Worm (Caenorhabditis elegans) whole organism, L4 larva: ENCODE results near the gene mtpn-1.

Source experiments
- F44E2.7 ChIP-seq: fragments of 200-800 bp; sonication (Bioruptor generic); IDR thresholded peaks from 2 replicates; pipeline ENCODE4 v2.1.2; 2022; ENCODE audit warnings: missing genetic modification characterization, missing compliant biosample characterization
- aha-1 ChIP-seq: fragments of 150-350 bp; peaks from one replicate; lab custom pipeline; 2014; ENCODE audit warnings: missing biosample characterization, missing genetic modification characterization
- ama-1 ChIP-seq: fragments of 150-350 bp; optimal IDR thresholded peaks from 2 replicates; lab custom pipeline; 2014; ENCODE audit warnings: inconsistent platforms, mixed read lengths
- arid-1 ChIP-seq: fragments of 200-800 bp; sonication (Bioruptor generic); conservative IDR thresholded peaks from 2 replicates; pipeline ENCODE4 v1.3.6; 2022; ENCODE audit warnings: missing genetic modification reagents, missing genetic modification characterization, missing compliant biosample characterization
- ceh-20 ChIP-seq: fragments of 200-800 bp; sonication (Bioruptor generic); IDR thresholded peaks from 2 replicates; pipeline ENCODE4 v1.3.6; 2022; ENCODE audit warnings: missing genetic modification reagents, missing genetic modification characterization, missing compliant biosample characterization
- ceh-62 ChIP-seq: sonication (generic microtip); optimal IDR thresholded peaks from 2 replicates; lab custom pipeline; 2017; ENCODE audit warnings: missing biosample characterization, missing genetic modification characterization
- cey-2 ChIP-seq: sonication (generic microtip); optimal IDR thresholded peaks from 3 replicates; lab custom pipeline; 2017; ENCODE audit warnings: missing genetic modification characterization, mild to moderate bottlenecking, missing compliant biosample characterization, antibody characterized with exemption, borderline replicate concordance; ENCODE audit not compliant: insufficient read depth
- ctbp-1 ChIP-seq: fragments of 200-800 bp; sonication (Bioruptor generic); IDR thresholded peaks from 2 replicates; pipeline ENCODE4 v1.3.6; 2022; ENCODE audit warnings: missing genetic modification reagents, missing genetic modification characterization, missing compliant biosample characterization
- daf-16 ChIP-seq, 3 experiments: sonication (generic microtip); optimal IDR thresholded peaks; 2 replicates each; lab custom pipeline; 2016 to 2017; ENCODE audit warnings: missing genetic modification characterization in 3 of 3, missing genetic modification reagents in 3 of 3, mild to moderate bottlenecking in 2 of 3, missing compliant biosample characterization in 2 of 3, missing biosample characterization in 1 of 3, moderate library complexity in 1 of 3
- dmd-8 ChIP-seq: fragments of 200-800 bp; sonication (Bioruptor generic); IDR thresholded peaks from 2 replicates; pipeline ENCODE4 v1.3.6; 2022; ENCODE audit warnings: missing genetic modification characterization, missing compliant biosample characterization
- dmd-9 ChIP-seq: fragments of 200-800 bp; sonication (Bioruptor generic); IDR thresholded peaks from 2 replicates; pipeline ENCODE4 v1.3.6; 2022; ENCODE audit warnings: missing genetic modification reagents, missing genetic modification characterization, missing compliant biosample characterization
- fkh-10 ChIP-seq: fragments of 150-350 bp; optimal IDR thresholded peaks from 2 replicates; lab custom pipeline; 2014; ENCODE audit warnings: missing biosample characterization, missing genetic modification reagents, missing genetic modification characterization
- hlh-11 ChIP-seq: fragments of 200-800 bp; sonication (Bioruptor generic); optimal IDR thresholded peaks from 2 replicates; lab custom pipeline; 2018; ENCODE audit warnings: mild to moderate bottlenecking, missing genetic modification characterization, missing compliant biosample characterization
- hlh-30 ChIP-seq: sonication (generic microtip); optimal IDR thresholded peaks from 2 replicates; lab custom pipeline; 2017; ENCODE audit warnings: antibody characterized with exemption, mild to moderate bottlenecking, missing genetic modification characterization, missing compliant biosample characterization; ENCODE audit not compliant: insufficient read depth
- madf-9 ChIP-seq: fragments of 200-800 bp; sonication (Bioruptor generic); conservative IDR thresholded peaks from 2 replicates; pipeline ENCODE4 v1.3.6; 2022; ENCODE audit warnings: missing genetic modification reagents, missing genetic modification characterization, missing compliant biosample characterization
- mxl-3 ChIP-seq: fragments of 200-800 bp; sonication (Bioruptor generic); optimal IDR thresholded peaks from 2 replicates; lab custom pipeline; 2018; ENCODE audit warnings: mild to moderate bottlenecking, missing genetic modification characterization, missing compliant biosample characterization
- nhr-237 ChIP-seq: sonication (generic microtip); optimal IDR thresholded peaks from 2 replicates; lab custom pipeline; 2017; ENCODE audit warnings: missing biosample characterization, missing genetic modification characterization
- nhr-25 ChIP-seq: sonication (generic microtip); optimal IDR thresholded peaks from 2 replicates; lab custom pipeline; 2017; ENCODE audit warnings: missing genetic modification characterization, mild to moderate bottlenecking, missing compliant biosample characterization, antibody characterized with exemption, moderate library complexity, borderline replicate concordance; ENCODE audit not compliant: insufficient read depth
- nhr-76 ChIP-seq: fragments of 150-350 bp; optimal IDR thresholded peaks from 2 replicates; lab custom pipeline; 2014; ENCODE audit warnings: missing biosample characterization, missing genetic modification characterization
- pha-4 ChIP-seq, 2 experiments: fragments of 150-350 bp in 1 of 2; fragments of 200-800 bp in 1 of 2; sonication (Bioruptor generic) in 1 of 2; IDR thresholded peaks in 1 of 2; optimal IDR thresholded peaks in 1 of 2; 2 replicates each; pipeline versions ENCODE4 v1.3.6 to Lab custom; 2014 to 2022; ENCODE audit warnings: missing genetic modification characterization in 2 of 2, missing genetic modification reagents in 2 of 2, missing biosample characterization in 1 of 2, missing compliant biosample characterization in 1 of 2
- set-16 ChIP-seq: fragments of 200-800 bp; sonication (Bioruptor generic); IDR thresholded peaks from 2 replicates; pipeline ENCODE4 v1.3.6; 2022; ENCODE audit warnings: missing genetic modification reagents, missing genetic modification characterization, missing compliant biosample characterization
- spr-1 ChIP-seq: sonication (generic microtip); optimal IDR thresholded peaks from 2 replicates; lab custom pipeline; 2016; ENCODE audit warnings: mild to moderate bottlenecking, missing genetic modification characterization, missing compliant biosample characterization
- tag-97 ChIP-seq: fragments of 200-800 bp; sonication (Bioruptor generic); IDR thresholded peaks from 2 replicates; pipeline ENCODE4 v1.3.6; 2022; ENCODE audit warnings: missing genetic modification characterization, missing compliant biosample characterization
- zfp-3 ChIP-seq: fragments of 200-800 bp; sonication (Bioruptor generic); conservative IDR thresholded peaks from 2 replicates; pipeline ENCODE4 v1.3.6; 2022; ENCODE audit warnings: missing genetic modification reagents, missing genetic modification characterization, missing compliant biosample characterization

mtpn-1 gene

DNA sequence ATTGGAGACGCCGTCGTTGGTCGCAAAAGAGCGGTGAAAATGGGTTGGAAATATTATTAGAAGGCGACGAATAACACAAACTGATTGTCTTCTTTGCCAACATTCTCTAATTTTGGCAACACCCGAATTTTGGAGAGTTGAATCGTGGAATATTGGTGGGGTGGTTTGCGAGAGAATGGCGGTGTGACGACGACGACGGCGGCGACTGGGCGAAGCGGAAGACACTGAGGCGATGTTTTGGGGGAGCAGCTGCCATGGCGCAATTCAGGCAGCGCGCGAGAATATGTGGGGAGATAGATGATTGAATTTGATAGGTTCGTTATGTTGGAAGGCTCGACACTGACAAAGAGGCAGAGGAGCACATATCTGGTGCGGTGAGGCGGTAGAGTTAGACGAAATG lies 43.7 kb downstream of the mtpn-1 start:
- TF ChIP-seq spr-1 (tag; lab: Kevin White, UChicago), result no peak
- peak; percentile 50; the same call in 1 of the 2 replicates for TF ChIP-seq set-16 (GFP tag; lab: Robert Waterston, UW)
- no peak for TF ChIP-seq dmd-9 (GFP tag; lab: Robert Waterston, UW)
- TF ChIP-seq nhr-237 (tag; lab: Kevin White, UChicago), result no peak
- TF ChIP-seq aha-1 (tag; lab: Kevin White, UChicago), result peak; percentile 3
- TF ChIP-seq ctbp-1, result 0 out of 2 replicates have a peak, but pooled peaks have one; percentile 16
- TF ChIP-seq dmd-8 (GFP tag; lab: Robert Waterston, UW), result no peak

ce11 chrX:2452297-2452696 lies 45.0 kb downstream of the mtpn-1 start:
- TF ChIP-seq hlh-11 (tag; lab: Kevin White, UChicago) (peak; percentile 14), arid-1 (GFP tag; lab: Robert Waterston, UW) (no peak)

- no peak for TF ChIP-seq ceh-20 (GFP tag; lab: Robert Waterston, UW)
- TF ChIP-seq nhr-76 (tag; lab: Kevin White, UChicago), result no peak
- no peak for TF ChIP-seq nhr-237 (tag; lab: Kevin White, UChicago)
- TF ChIP-seq mxl-3, result no peak
Measured at ce11 chrX:2452716-2453115, 45.4 kb downstream of the mtpn-1 start.

- TF ChIP-seq cey-2, result no peak
- TF ChIP-seq fkh-10, result peak; percentile 69
- TF ChIP-seq madf-9 (GFP tag; lab: Robert Waterston, UW), result no peak
- TF ChIP-seq tag-97 (GFP tag; lab: Robert Waterston, UW), result no peak
- no peak for TF ChIP-seq zfp-3
- TF ChIP-seq, all 104 proteins: peak for 1
Measured at ce11 chrX:2454914-2455313, 47.6 kb downstream of the mtpn-1 start.

DNA sequence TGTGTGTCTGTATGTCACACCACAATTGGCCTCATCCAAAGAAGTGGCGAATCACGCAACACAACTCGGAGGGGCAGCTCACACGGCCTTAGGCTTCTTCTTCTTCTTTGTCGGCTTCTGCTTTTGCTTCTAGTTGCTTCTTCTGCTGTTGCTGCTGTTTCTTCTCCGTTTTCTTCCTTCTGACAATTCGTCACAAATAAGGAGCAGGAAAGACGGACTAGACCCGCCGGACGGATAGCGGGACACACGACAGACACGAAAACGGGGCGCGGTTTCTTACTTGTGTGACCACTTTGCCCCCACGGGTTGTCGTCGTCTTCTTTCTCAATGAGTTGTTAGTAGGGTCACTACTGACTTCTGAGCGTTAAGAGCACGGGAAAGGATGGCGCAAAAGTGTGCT lies 48.9 kb downstream of the mtpn-1 start:
- TF ChIP-seq tag-97 (GFP tag; lab: Robert Waterston, UW) (no peak), daf-16 (GFP tag; optimal IDR thresholded peaks at IDR 0.05; lab: Kevin White, UChicago) (no peak), daf-16 (tag; optimal IDR thresholded peaks at IDR 0.05; lab: Kevin White, UChicago) (no peak), nhr-25 (no peak), F44E2.7 (no peak), aha-1 (tag; lab: Kevin White, UChicago) (peak; percentile 77), ceh-62 (tag; lab: Kevin White, UChicago) (no peak), hlh-30 (tag; lab: Kevin White, UChicago) (peak; percentile 11), ctbp-1 (no peak)

DNA sequence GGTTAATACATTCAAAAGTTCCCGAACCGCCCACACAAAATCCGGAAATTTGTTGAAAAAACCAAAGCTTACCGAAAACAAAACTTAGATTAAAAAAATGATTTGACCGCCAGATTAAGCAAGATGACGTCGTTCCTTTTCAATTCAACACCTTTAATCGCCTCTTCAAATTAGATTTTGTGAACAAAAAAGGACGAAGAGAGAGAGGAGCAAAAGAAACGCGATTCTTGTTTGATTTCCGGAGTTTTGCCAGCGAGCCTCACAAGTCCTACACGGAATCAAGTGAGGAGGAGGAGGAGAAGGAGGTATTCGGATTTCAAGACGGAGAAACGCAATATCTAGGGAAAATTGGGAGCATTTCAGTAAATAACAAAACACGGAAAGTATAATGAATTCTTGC lies 50.2 kb downstream of the mtpn-1 start:
- TF ChIP-seq dmd-9 (GFP tag; lab: Robert Waterston, UW) (no peak), ama-1 (no peak), pha-4 (GFP tag; IDR thresholded peaks at IDR 0.05; lab: Robert Waterston, UW) (no peak), pha-4 (tag; optimal IDR thresholded peaks at IDR 0.05; lab: Kevin White, UChicago) (no peak), aha-1 (tag; lab: Kevin White, UChicago) (peak; percentile 14), fkh-10 (peak; percentile 83), mxl-3 (no peak)
